Fruit fly (Drosophila melanogaster): ENCODE results near the gene slou.

slou gene

dm6 chr3R:21584296-21584936, 27.4 kb upstream of the slou start (continued):
- TF ChIP-seq CG6175 (GFP tag; IDR thresholded peaks at IDR 0.05): peak; percentile 68; the same call in 1 of the 3 replicates
- peak; percentile 81 for TF ChIP-seq rib (GFP tag; IDR thresholded peaks at IDR 0.05)
- TF ChIP-seq Optix (GFP tag; IDR thresholded peaks at IDR 0.05): no peak
- peak; percentile 19 for TF ChIP-seq CG2678 (tag; optimal IDR thresholded peaks at IDR 0.05)
- no peak for TF ChIP-seq CG15479 (GFP tag; optimal IDR thresholded peaks at IDR 0.05)
- TF ChIP-seq slbo (GFP tag; IDR thresholded peaks at IDR 0.05): 0 out of 2 replicates have a peak, but pooled peaks have one; percentile 29
- TF ChIP-seq crol (GFP tag; IDR thresholded peaks at IDR 0.05): peak; percentile 77

- TF ChIP-seq CG2116 (GFP tag; optimal IDR thresholded peaks at IDR 0.05) (no peak), Deaf1 (tag; optimal IDR thresholded peaks at IDR 0.05) (no peak), grn (GFP tag; optimal IDR thresholded peaks at IDR 0.05) (peak; percentile 50), yki (optimal IDR thresholded peaks at IDR 0.05) (no peak), CG6791 (GFP tag; IDR thresholded peaks at IDR 0.05; ENCODE audit: partially characterized antibody) (0 out of 3 replicates have a peak, but pooled peaks have one; percentile 24), HLH54F (GFP tag; optimal IDR thresholded peaks at IDR 0.05) (no peak), chinmo (GFP tag; IDR thresholded peaks at IDR 0.05; ENCODE audit: partially characterized antibody) (peak; percentile 89; the same call in 3 of the 4 replicates), sd (tag; optimal IDR thresholded peaks at IDR 0.05) (peak; percentile 94), vfl (GFP tag; optimal IDR thresholded peaks at IDR 0.05) (no peak), corto (GFP tag; optimal IDR thresholded peaks at IDR 0.05) (no peak), Ravus (GFP tag; IDR thresholded peaks at IDR 0.05) (no peak), Lhr (GFP tag; optimal IDR thresholded peaks at IDR 0.05) (no peak), CG31441 (GFP tag; IDR thresholded peaks at IDR 0.05) (no peak), CG3847 (GFP tag; IDR thresholded peaks at IDR 0.05) (no peak), B-H2 (GFP tag; optimal IDR thresholded peaks at IDR 0.05) (peak; percentile 6), disco-r (GFP tag; optimal IDR thresholded peaks at IDR 0.05) (no peak), CG30431 (GFP tag; optimal IDR thresholded peaks at IDR 0.05) (no peak), bcd (GFP tag; optimal IDR thresholded peaks at IDR 0.05) (no peak), CG11695 (GFP tag; IDR thresholded peaks at IDR 0.05) (no peak), CG1832 (GFP tag; optimal IDR thresholded peaks at IDR 0.05) (no peak), nmo (GFP tag; optimal IDR thresholded peaks at IDR 0.05) (no peak), CG12219 (GFP tag; optimal IDR thresholded peaks at IDR 0.05) (no peak), CG15073 (GFP tag; optimal IDR thresholded peaks at IDR 0.05) (no peak), CG12769 (tag; optimal IDR thresholded peaks at IDR 0.05) (peak; percentile 17), Dfd (GFP tag; optimal IDR thresholded peaks at IDR 0.05) (no peak), CG11247 (GFP tag; IDR thresholded peaks at IDR 0.05) (no peak), gcm2 (GFP tag; optimal IDR thresholded peaks at IDR 0.05) (no peak), CG13894 (tag; optimal IDR thresholded peaks at IDR 0.05) (peak; percentile 47), CG1529 (GFP tag; optimal IDR thresholded peaks at IDR 0.05) (no peak), CG17385 (GFP tag; optimal IDR thresholded peaks at IDR 0.05) (peak; percentile 69), abd-A (tag; optimal IDR thresholded peaks at IDR 0.05) (peak; percentile 86), CG14965 (GFP tag; optimal IDR thresholded peaks at IDR 0.05; ENCODE audit: borderline replicate concordance) (no peak), CG12071 (GFP tag; optimal IDR thresholded peaks at IDR 0.05) (no peak), H2.0 (GFP tag; IDR thresholded peaks at IDR 0.05) (no peak), Gsc (GFP tag; IDR thresholded peaks at IDR 0.05) (no peak), lbe (GFP tag; optimal IDR thresholded peaks at IDR 0.05) (no peak), NfI (GFP tag; optimal IDR thresholded peaks at IDR 0.05) (no peak), lilli (GFP tag; optimal IDR thresholded peaks at IDR 0.05) (no peak), CG17186 (GFP tag; optimal IDR thresholded peaks at IDR 0.05) (no peak), CG8478 (optimal IDR thresholded peaks at IDR 0.05) (no peak), gem (tag; optimal IDR thresholded peaks at IDR 0.05) (no peak), CG32772 (GFP tag; IDR thresholded peaks at IDR 0.05) (no peak)
Observed at dm6 chr3R:21583603-21584218, 26.7 kb upstream of the slou start.

Data from whole organism, embryonic.